Fruit fly (Drosophila melanogaster) whole organism, embryonic: Measurements from ENCODE around the gene NitFhit.
A peak's percentile ranks its signal among the peaks of the same experiment; 100 is the strongest.

Experiments used
- Asciz ChIP-seq: fragments of 200-800 bp; sonication (Bioruptor generic); optimal IDR thresholded peaks from 2 replicates; lab custom pipeline; 2017; ENCODE audit warnings: missing biosample characterization, mild to moderate bottlenecking, missing genetic modification characterization, missing genetic modification reagents
- Atf-2 ChIP-seq: fragments of 200-800 bp; sonication (Bioruptor generic); optimal IDR thresholded peaks from 2 replicates; lab custom pipeline; 2016; ENCODE audit warnings: missing biosample characterization, missing genetic modification characterization
- CG10565 ChIP-seq: fragments of 200-800 bp; sonication (Bioruptor generic); optimal IDR thresholded peaks from 3 replicates; lab custom pipeline; 2016; ENCODE audit warnings: missing biosample characterization, mild to moderate bottlenecking, missing genetic modification characterization
- CG11504 ChIP-seq: fragments of 200-800 bp; sonication (Bioruptor generic); optimal IDR thresholded peaks from 3 replicates; lab custom pipeline; 2019; ENCODE audit warnings: missing biosample characterization, mild to moderate bottlenecking, missing genetic modification characterization, moderate library complexity
- CG13624 ChIP-seq: fragments of 200-800 bp; sonication (Bioruptor generic); optimal IDR thresholded peaks from 2 replicates; lab custom pipeline; 2016; ENCODE audit warnings: missing biosample characterization, missing genetic modification characterization
- CG13775 ChIP-seq: fragments of 200-800 bp; sonication (Bioruptor generic); optimal IDR thresholded peaks from 3 replicates; lab custom pipeline; 2017; ENCODE audit warnings: missing biosample characterization, mild to moderate bottlenecking, missing genetic modification characterization
- CG14667 ChIP-seq: fragments of 200-800 bp; sonication (Bioruptor generic); IDR thresholded peaks from 2 replicates; pipeline ENCODE4 v1.3.6; 2022; ENCODE audit warnings: missing biosample characterization, missing genetic modification characterization
- CG1529 ChIP-seq: fragments of 200-800 bp; sonication (Bioruptor generic); optimal IDR thresholded peaks from 3 replicates; lab custom pipeline; 2018; ENCODE audit warnings: missing biosample characterization, missing genetic modification characterization
- CG1602 ChIP-seq: fragments of 200-800 bp; sonication (Bioruptor generic); optimal IDR thresholded peaks from 3 replicates; lab custom pipeline; 2016; ENCODE audit warnings: missing biosample characterization, missing genetic modification characterization
- CG16779 ChIP-seq: fragments of 200-800 bp; sonication (Bioruptor generic); IDR thresholded peaks from 2 replicates; pipeline ENCODE4 v1.3.6; 2022; ENCODE audit warnings: missing biosample characterization, missing genetic modification characterization
- CG16863 ChIP-seq: fragments of 200-800 bp; sonication (Bioruptor generic); optimal IDR thresholded peaks from 3 replicates; lab custom pipeline; 2016; ENCODE audit warnings: missing biosample characterization, missing genetic modification characterization
- CG17802 ChIP-seq: fragments of 200-800 bp; sonication (Bioruptor generic); optimal IDR thresholded peaks from 2 replicates; lab custom pipeline; 2018; ENCODE audit warnings: missing biosample characterization, mild to moderate bottlenecking, missing genetic modification characterization, moderate library complexity
- CG17829 ChIP-seq: fragments of 200-800 bp; optimal IDR thresholded peaks from 2 replicates; lab custom pipeline; 2019; ENCODE audit warnings: missing biosample characterization, mild to moderate bottlenecking, missing genetic modification characterization, moderate library complexity
- CG2202 ChIP-seq: fragments of 200-800 bp; sonication (Bioruptor generic); optimal IDR thresholded peaks from 2 replicates; lab custom pipeline; 2018; ENCODE audit warnings: missing biosample characterization, mild to moderate bottlenecking, missing genetic modification characterization
- CG2678 ChIP-seq: fragments of 200-800 bp; sonication (Bioruptor generic); optimal IDR thresholded peaks from 3 replicates; lab custom pipeline; 2019; ENCODE audit warnings: missing biosample characterization, mild to moderate bottlenecking, missing genetic modification characterization, moderate library complexity
- CG33213 ChIP-seq: fragments of 200-800 bp; sonication (Bioruptor generic); optimal IDR thresholded peaks from 3 replicates; lab custom pipeline; 2016; ENCODE audit warnings: missing biosample characterization, missing genetic modification characterization
- CG34422 ChIP-seq: fragments of 200-800 bp; sonication (Bioruptor generic); IDR thresholded peaks from 3 replicates; pipeline ENCODE4 v1.3.6; 2022; ENCODE audit warnings: missing biosample characterization, missing genetic modification characterization
- CG3847 ChIP-seq: fragments of 200-800 bp; sonication (Bioruptor generic); IDR thresholded peaks from 2 replicates; pipeline ENCODE4 v1.3.6; 2022; ENCODE audit warnings: missing biosample characterization, missing genetic modification characterization
- CG4820 ChIP-seq: fragments of 200-800 bp; sonication (Bioruptor generic); optimal IDR thresholded peaks from 3 replicates; lab custom pipeline; 2016; ENCODE audit warnings: missing biosample characterization, missing genetic modification characterization
- CG7556 ChIP-seq: fragments of 200-800 bp; sonication (Bioruptor generic); optimal IDR thresholded peaks from 2 replicates; lab custom pipeline; 2017; ENCODE audit warnings: missing biosample characterization, mild to moderate bottlenecking, missing genetic modification characterization
- CG9727 ChIP-seq: fragments of 200-800 bp; sonication (Bioruptor generic); optimal IDR thresholded peaks from 3 replicates; lab custom pipeline; 2017; ENCODE audit warnings: missing biosample characterization, mild to moderate bottlenecking, missing genetic modification characterization
- Dbx ChIP-seq: fragments of 200-800 bp; sonication (Bioruptor generic); IDR thresholded peaks from 3 replicates; pipeline ENCODE4 v1.3.6; 2022; ENCODE audit warnings: missing biosample characterization, missing genetic modification characterization
- Deaf1 ChIP-seq: fragments of 200-800 bp; optimal IDR thresholded peaks from 3 replicates; lab custom pipeline; 2019; ENCODE audit warnings: missing biosample characterization, mild to moderate bottlenecking, missing genetic modification characterization, moderate library complexity
- E2f2 ChIP-seq: fragments of 200-800 bp; sonication (Bioruptor generic); IDR thresholded peaks from 2 replicates; pipeline ENCODE4 v1.3.6; 2022; ENCODE audit warnings: missing biosample characterization, missing genetic modification characterization
- GATAe ChIP-seq: fragments of 200-800 bp; sonication (Bioruptor generic); conservative IDR thresholded peaks from 2 replicates; pipeline ENCODE4 v1.3.6; 2022; ENCODE audit warnings: missing biosample characterization, missing genetic modification characterization
- Hey ChIP-seq: fragments of 200-800 bp; sonication (Bioruptor generic); optimal IDR thresholded peaks from 3 replicates; lab custom pipeline; 2018; ENCODE audit warnings: missing biosample characterization, mild to moderate bottlenecking, missing genetic modification characterization
- Kr ChIP-seq: fragments of 200-800 bp; sonication (Bioruptor generic); optimal IDR thresholded peaks from 2 replicates; lab custom pipeline; 2017; ENCODE audit warnings: missing biosample characterization, mild to moderate bottlenecking, missing genetic modification characterization
- Lhr ChIP-seq: fragments of 200-800 bp; sonication (Bioruptor generic); optimal IDR thresholded peaks from 3 replicates; lab custom pipeline; 2017; ENCODE audit warnings: mild to moderate bottlenecking, missing biosample characterization, missing genetic modification reagents, missing genetic modification characterization
- Lim3 ChIP-seq: fragments of 200-800 bp; sonication (Bioruptor generic); IDR thresholded peaks from 2 replicates; pipeline ENCODE4 v1.3.6; 2022; ENCODE audit warnings: missing biosample characterization, missing genetic modification characterization
- Myb ChIP-seq: fragments of 200-800 bp; sonication (Bioruptor generic); optimal IDR thresholded peaks from 2 replicates; lab custom pipeline; 2016; ENCODE audit warnings: missing biosample characterization, missing genetic modification characterization
- NfI ChIP-seq: fragments of 200-800 bp; sonication (Bioruptor generic); optimal IDR thresholded peaks from 3 replicates; lab custom pipeline; 2018; ENCODE audit warnings: missing biosample characterization, mild to moderate bottlenecking, missing genetic modification characterization, moderate library complexity
- Optix ChIP-seq: fragments of 200-800 bp; sonication (Bioruptor generic); IDR thresholded peaks from 3 replicates; pipeline ENCODE4 v1.3.6; 2022; ENCODE audit warnings: missing biosample characterization, missing genetic modification characterization
- Ssrp ChIP-seq: fragments of 200-800 bp; sonication (Bioruptor generic); optimal IDR thresholded peaks from 2 replicates; lab custom pipeline; 2018; ENCODE audit warnings: missing biosample characterization, mild to moderate bottlenecking, missing genetic modification characterization, moderate library complexity
- Stat92E ChIP-seq, 3 experiments: fragments of >200 bp in 2 of 3; fragments of 200-800 bp in 1 of 3; sonication (Bioruptor generic) in 1 of 3; optimal IDR thresholded peaks; 2 replicates each; lab custom pipeline; 2017 to 2019; ENCODE audit warnings: missing biosample characterization in 3 of 3, missing genetic modification characterization in 3 of 3, mild to moderate bottlenecking in 1 of 3, moderate library complexity in 1 of 3
- Trl ChIP-seq, 3 experiments: fragments of >200 bp in 2 of 3; fragments of 200-800 bp in 1 of 3; sonication (Bioruptor generic) in 1 of 3; optimal IDR thresholded peaks; 2 replicates in 1 of 3; 3 replicates in 2 of 3; lab custom pipeline; 2016 to 2017; ENCODE audit warnings: missing biosample characterization in 1 of 3, missing genetic modification characterization in 1 of 3
- Xrp1 ChIP-seq: fragments of 200-800 bp; sonication (Bioruptor generic); IDR thresholded peaks from 2 replicates; pipeline ENCODE4 v1.3.6; 2022; ENCODE audit warnings: missing biosample characterization, missing genetic modification characterization
- aop ChIP-seq: fragments of 200-800 bp; sonication (Bioruptor generic); IDR thresholded peaks from 2 replicates; pipeline ENCODE4 v1.3.6; 2022; ENCODE audit warnings: missing biosample characterization, missing genetic modification characterization
- ap ChIP-seq: fragments of 200-800 bp; sonication (Bioruptor generic); IDR thresholded peaks from 2 replicates; pipeline ENCODE4 v1.3.6; 2022; ENCODE audit warnings: missing biosample characterization, missing genetic modification characterization
- caup ChIP-seq: fragments of 200-800 bp; sonication (Bioruptor generic); optimal IDR thresholded peaks from 3 replicates; lab custom pipeline; 2017; ENCODE audit warnings: missing biosample characterization, mild to moderate bottlenecking, missing genetic modification characterization, moderate library complexity; ENCODE audit not compliant: severe bottlenecking
- chm ChIP-seq: fragments of 200-800 bp; sonication (Bioruptor generic); IDR thresholded peaks from 2 replicates; pipeline ENCODE4 v1.3.6; 2022; ENCODE audit warnings: missing biosample characterization, missing genetic modification characterization
- disco-r ChIP-seq: fragments of 200-800 bp; sonication (Bioruptor generic); optimal IDR thresholded peaks from 2 replicates; lab custom pipeline; 2016; ENCODE audit warnings: missing biosample characterization, missing genetic modification characterization
- emc ChIP-seq: fragments of 200-800 bp; sonication (Bioruptor generic); optimal IDR thresholded peaks from 2 replicates; lab custom pipeline; 2016; ENCODE audit warnings: missing biosample characterization, missing genetic modification characterization
- fd96Cb ChIP-seq: fragments of 200-800 bp; sonication (Bioruptor generic); optimal IDR thresholded peaks from 2 replicates; lab custom pipeline; 2018; ENCODE audit warnings: missing biosample characterization, mild to moderate bottlenecking, missing genetic modification characterization, moderate library complexity
- h ChIP-seq: fragments of >200 bp; optimal IDR thresholded peaks from 2 replicates; lab custom pipeline; 2017
- lilli ChIP-seq: fragments of 200-800 bp; sonication (Bioruptor generic); optimal IDR thresholded peaks from 3 replicates; lab custom pipeline; 2016; ENCODE audit warnings: missing biosample characterization, missing genetic modification characterization
- nmo ChIP-seq: fragments of 200-800 bp; sonication (Bioruptor generic); optimal IDR thresholded peaks from 2 replicates; lab custom pipeline; 2018; ENCODE audit warnings: missing biosample characterization, mild to moderate bottlenecking, missing genetic modification characterization, moderate library complexity
- p53 ChIP-seq: fragments of 200-800 bp; sonication (Bioruptor generic); optimal IDR thresholded peaks from 2 replicates; lab custom pipeline; 2016; ENCODE audit warnings: missing biosample characterization, missing genetic modification characterization
- peb ChIP-seq: fragments of 200-800 bp; sonication (Bioruptor generic); IDR thresholded peaks from 2 replicates; pipeline ENCODE4 v1.3.6; 2022; ENCODE audit warnings: missing biosample characterization, missing genetic modification characterization
- so ChIP-seq: fragments of 200-800 bp; sonication (Bioruptor generic); IDR thresholded peaks from 3 replicates; pipeline ENCODE4 v1.3.6; 2022; ENCODE audit warnings: missing biosample characterization, missing genetic modification characterization
- sug ChIP-seq: fragments of 200-800 bp; optimal IDR thresholded peaks from 2 replicates; lab custom pipeline; 2019; ENCODE audit warnings: missing biosample characterization, mild to moderate bottlenecking, missing genetic modification characterization, moderate library complexity
- trem ChIP-seq: fragments of 200-800 bp; optimal IDR thresholded peaks from 3 replicates; lab custom pipeline; 2019; ENCODE audit warnings: missing biosample characterization, mild to moderate bottlenecking, missing genetic modification characterization, moderate library complexity
- wor ChIP-seq: fragments of 200-800 bp; sonication (Bioruptor generic); IDR thresholded peaks from 2 replicates; pipeline ENCODE4 v1.3.6; 2022; ENCODE audit warnings: missing biosample characterization, missing genetic modification characterization

NitFhit gene

DNA sequence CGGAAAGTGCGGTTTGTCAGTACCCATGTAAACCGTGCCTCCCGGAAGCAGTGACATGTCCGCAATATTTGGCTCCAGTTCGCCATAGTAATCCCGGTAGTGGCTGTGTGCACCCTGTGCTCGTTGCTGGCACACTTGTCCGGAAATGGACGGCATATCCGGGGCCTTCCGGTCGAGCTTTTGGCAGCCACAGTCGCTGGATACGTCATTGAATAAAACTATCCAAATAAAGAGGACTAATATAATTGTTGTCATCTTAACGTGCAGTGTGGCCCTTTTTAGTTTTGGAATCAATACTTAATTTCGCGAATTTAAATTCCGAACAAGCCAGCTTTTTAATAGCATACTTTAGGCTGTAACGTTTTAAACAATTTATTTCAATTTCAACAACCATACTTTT is 27.6 kb upstream of the NitFhit start, which contains the start of gene CG7049 (continued):
- no peak for TF ChIP-seq Xrp1 (GFP tag; lab: Robert Waterston, UW)
- TF ChIP-seq NfI (GFP tag; lab: Kevin White, UChicago): no peak
- TF ChIP-seq aop: no peak
- TF ChIP-seq Lim3 (GFP tag; lab: Robert Waterston, UW): no peak
- TF ChIP-seq CG13775 (GFP tag; lab: Kevin White, UChicago): no peak
- no peak for TF ChIP-seq Optix
- TF ChIP-seq CG16779: no peak
- TF ChIP-seq CG33213 (GFP tag; lab: Kevin White, UChicago): no peak
- TF ChIP-seq Myb (GFP tag; lab: Kevin White, UChicago): no peak
- TF ChIP-seq h (lab: Kevin White, UChicago): no peak
- TF ChIP-seq disco-r (GFP tag; lab: Kevin White, UChicago): no peak
- no peak for TF ChIP-seq Trl (optimal IDR thresholded peaks at IDR 0.05; lab: Kevin White, UChicago)
- no peak for TF ChIP-seq Trl (GFP tag; optimal IDR thresholded peaks at IDR 0.05; lab: Kevin White, UChicago)
- no peak for TF ChIP-seq CG14667
- TF ChIP-seq Kr (GFP tag; lab: Kevin White, UChicago): no peak
- TF ChIP-seq CG10565 (GFP tag; lab: Kevin White, UChicago): no peak
- TF ChIP-seq CG1602: no peak
- TF ChIP-seq Lhr (GFP tag; lab: Kevin White, UChicago): peak; percentile 72
- no peak for TF ChIP-seq CG17829 (tag; lab: Kevin White, UChicago)
- TF ChIP-seq trem (tag; lab: Kevin White, UChicago): peak; percentile 28
- TF ChIP-seq E2f2: no peak
- peak in 1 of 3 experiments; percentile 18 for TF ChIP-seq Stat92E (GFP tag; optimal IDR thresholded peaks at IDR 0.05; lab: Kevin White, UChicago)
- TF ChIP-seq Deaf1 (tag; lab: Kevin White, UChicago): no peak
- no peak for TF ChIP-seq GATAe (GFP tag; lab: Robert Waterston, UW)
- TF ChIP-seq nmo (GFP tag; lab: Kevin White, UChicago): no peak
- no peak for TF ChIP-seq CG9727
- no peak for TF ChIP-seq fd96Cb
- no peak for TF ChIP-seq caup (GFP tag; lab: Kevin White, UChicago)
- no peak for TF ChIP-seq peb (GFP tag; lab: Robert Waterston, UW)
- no peak for TF ChIP-seq Atf-2 (GFP tag; lab: Kevin White, UChicago)
- TF ChIP-seq Asciz: no peak
- no peak for TF ChIP-seq Ssrp (tag; lab: Kevin White, UChicago)
- no peak for TF ChIP-seq ap (GFP tag; lab: Robert Waterston, UW)
- no peak for TF ChIP-seq Dbx (GFP tag; lab: Robert Waterston, UW)
- no peak for TF ChIP-seq emc (GFP tag; lab: Kevin White, UChicago)
- TF ChIP-seq p53: no peak
- TF ChIP-seq lilli (GFP tag; lab: Kevin White, UChicago): no peak
- no peak for TF ChIP-seq CG7556 (GFP tag; lab: Kevin White, UChicago)
- TF ChIP-seq CG2678 (tag; lab: Kevin White, UChicago): no peak
- no peak for TF ChIP-seq CG17802 (tag; lab: Kevin White, UChicago)
- no peak for TF ChIP-seq wor (GFP tag; lab: Robert Waterston, UW)
- TF ChIP-seq CG1529 (GFP tag; lab: Kevin White, UChicago): no peak
- no peak for TF ChIP-seq CG4820 (GFP tag; lab: Kevin White, UChicago)
- TF ChIP-seq Hey: no peak
- no peak for TF ChIP-seq CG16863 (GFP tag; lab: Kevin White, UChicago)
- TF ChIP-seq CG34422 (GFP tag; lab: Robert Waterston, UW): no peak
- TF ChIP-seq CG3847 (GFP tag; lab: Robert Waterston, UW): no peak
- no peak for TF ChIP-seq CG11504
- TF ChIP-seq CG2202: no peak
- no peak for TF ChIP-seq chm (GFP tag; lab: Robert Waterston, UW)
- no peak for TF ChIP-seq so (GFP tag; lab: Robert Waterston, UW)
- no peak for TF ChIP-seq sug (tag; lab: Kevin White, UChicago)
- no peak for TF ChIP-seq CG13624 (GFP tag; lab: Kevin White, UChicago)
